Worm (Caenorhabditis elegans) whole organism, late embryonic: ENCODE data around the gene hpl-2.

Experiments used
- F13H6.1 ChIP-seq: sonication (generic microtip); optimal IDR thresholded peaks from 2 replicates; lab custom pipeline; 2016; ENCODE audit warnings: missing genetic modification characterization, missing compliant biosample characterization
- ama-1 ChIP-seq: fragments of 150-350 bp; optimal IDR thresholded peaks from 2 replicates; lab custom pipeline; 2014
- ets-4 ChIP-seq: sonication (generic microtip); optimal IDR thresholded peaks from 2 replicates; lab custom pipeline; 2016; ENCODE audit warnings: missing genetic modification characterization, missing compliant biosample characterization
- sox-4 ChIP-seq: sonication (generic microtip); optimal IDR thresholded peaks from 2 replicates; lab custom pipeline; 2017; ENCODE audit warnings: mild to moderate bottlenecking, missing genetic modification characterization, inconsistent platforms, missing compliant biosample characterization

ce11 chrIII:10711192-10711673, 44.1 kb downstream of the hpl-2 start, which contains the start of gene W09D10.5:
- TF ChIP-seq F13H6.1 (tag; lab: Kevin White, UChicago) (no peak), sox-4 (tag; lab: Kevin White, UChicago) (no peak), ama-1 (lab: Kevin White, UChicago) (no peak), ets-4 (tag; lab: Kevin White, UChicago) (no peak)
